Fruit fly (Drosophila melanogaster) whole organism, pupa: Measurements from ENCODE around the gene Tm1.
A peak's percentile ranks its signal among the peaks of the same experiment; 100 is the strongest.

Source experiments
- CG10348 ChIP-seq: fragments of 200-800 bp; sonication (Bioruptor generic); IDR thresholded peaks from 2 replicates; pipeline ENCODE4 v1.3.6; 2022; ENCODE audit warnings: missing biosample characterization, missing genetic modification characterization
- CG12605 ChIP-seq: fragments of 200-800 bp; sonication (Bioruptor generic); IDR thresholded peaks from 2 replicates; pipeline ENCODE4 v1.3.6; 2022; ENCODE audit warnings: missing biosample characterization, missing genetic modification characterization
- CG13204 ChIP-seq: fragments of 200-800 bp; sonication (Bioruptor generic); optimal IDR thresholded peaks from 2 replicates; lab custom pipeline; 2018; ENCODE audit warnings: missing biosample characterization, mild to moderate bottlenecking, missing genetic modification characterization, moderate library complexity
- CG14655 ChIP-seq: fragments of 200-800 bp; sonication (Bioruptor generic); optimal IDR thresholded peaks from 3 replicates; lab custom pipeline; 2017; ENCODE audit warnings: mild to moderate bottlenecking, missing biosample characterization, missing genetic modification reagents, missing genetic modification characterization
- CG15710 ChIP-seq: fragments of 200-800 bp; sonication (Bioruptor generic); optimal IDR thresholded peaks from 2 replicates; lab custom pipeline; 2018; ENCODE audit warnings: missing biosample characterization, mild to moderate bottlenecking, missing genetic modification characterization, moderate library complexity
- CG17806 ChIP-seq: fragments of 200-800 bp; sonication (Bioruptor generic); optimal IDR thresholded peaks from 2 replicates; lab custom pipeline; 2018; ENCODE audit warnings: missing biosample characterization, mild to moderate bottlenecking, missing genetic modification characterization, moderate library complexity
- CG32121 ChIP-seq: fragments of 200-800 bp; sonication (Bioruptor generic); IDR thresholded peaks from 2 replicates; pipeline ENCODE4 v1.3.6; 2022; ENCODE audit warnings: missing biosample characterization, missing genetic modification characterization
- CG34367 ChIP-seq: fragments of 200-800 bp; sonication (Bioruptor generic); optimal IDR thresholded peaks from 2 replicates; lab custom pipeline; 2018; ENCODE audit warnings: missing biosample characterization, mild to moderate bottlenecking, missing genetic modification characterization
- CG4496 ChIP-seq: fragments of 200-800 bp; sonication (Bioruptor generic); IDR thresholded peaks from 3 replicates; pipeline ENCODE4 v1.3.6; 2022; ENCODE audit warnings: missing biosample characterization, missing genetic modification characterization
- CG8159 ChIP-seq: fragments of 200-800 bp; sonication (Bioruptor generic); optimal IDR thresholded peaks from 3 replicates; lab custom pipeline; 2018; ENCODE audit warnings: missing biosample characterization, mild to moderate bottlenecking, missing genetic modification characterization, moderate library complexity
- CG8301 ChIP-seq: fragments of 200-800 bp; sonication (Bioruptor generic); optimal IDR thresholded peaks from 2 replicates; lab custom pipeline; 2018; ENCODE audit warnings: missing biosample characterization, mild to moderate bottlenecking, missing genetic modification characterization
- CG9948 ChIP-seq: fragments of 200-800 bp; sonication (Bioruptor generic); optimal IDR thresholded peaks from 2 replicates; lab custom pipeline; 2018; ENCODE audit warnings: missing biosample characterization, mild to moderate bottlenecking, missing genetic modification characterization, moderate library complexity
- D1 ChIP-seq: fragments of 200-800 bp; sonication (Bioruptor generic); optimal IDR thresholded peaks from 2 replicates; lab custom pipeline; 2018; ENCODE audit warnings: missing biosample characterization, mild to moderate bottlenecking, missing genetic modification characterization, moderate library complexity
- EcR ChIP-seq: fragments of 200-800 bp; sonication (Bioruptor generic); optimal IDR thresholded peaks from 3 replicates; lab custom pipeline; 2019; ENCODE audit warnings: missing biosample characterization, missing genetic modification characterization, mild to moderate bottlenecking, moderate library complexity, missing genetic modification reagents
- Ets98B ChIP-seq: fragments of 200-800 bp; sonication (Bioruptor generic); IDR thresholded peaks from 2 replicates; pipeline ENCODE4 v1.3.6; 2022; ENCODE audit warnings: missing biosample characterization, missing genetic modification characterization
- Pif1A ChIP-seq: fragments of 200-800 bp; sonication (Bioruptor generic); optimal IDR thresholded peaks from 3 replicates; lab custom pipeline; 2016; ENCODE audit warnings: missing biosample characterization, missing genetic modification characterization
- Pif1B ChIP-seq: fragments of 200-800 bp; sonication (Bioruptor generic); optimal IDR thresholded peaks from 3 replicates; lab custom pipeline; 2016; ENCODE audit warnings: missing biosample characterization, missing genetic modification characterization
- Snoo ChIP-seq: fragments of 200-800 bp; sonication (Bioruptor generic); optimal IDR thresholded peaks from 3 replicates; lab custom pipeline; 2017; ENCODE audit warnings: missing biosample characterization, mild to moderate bottlenecking, missing genetic modification characterization, inconsistent platforms
- fd96Ca ChIP-seq: fragments of 200-800 bp; sonication (Bioruptor generic); IDR thresholded peaks from 3 replicates; pipeline ENCODE4 v1.3.6; 2022; ENCODE audit warnings: missing biosample characterization, missing genetic modification characterization
- gl ChIP-seq: fragments of 200-800 bp; sonication (Bioruptor generic); optimal IDR thresholded peaks from 2 replicates; lab custom pipeline; 2018; ENCODE audit warnings: missing biosample characterization, mild to moderate bottlenecking, missing genetic modification characterization
- rn ChIP-seq: fragments of 200-800 bp; sonication (Bioruptor generic); IDR thresholded peaks from 2 replicates; pipeline ENCODE4 v1.3.6; 2022; ENCODE audit warnings: missing biosample characterization, missing genetic modification characterization

Tm1 gene

DNA sequence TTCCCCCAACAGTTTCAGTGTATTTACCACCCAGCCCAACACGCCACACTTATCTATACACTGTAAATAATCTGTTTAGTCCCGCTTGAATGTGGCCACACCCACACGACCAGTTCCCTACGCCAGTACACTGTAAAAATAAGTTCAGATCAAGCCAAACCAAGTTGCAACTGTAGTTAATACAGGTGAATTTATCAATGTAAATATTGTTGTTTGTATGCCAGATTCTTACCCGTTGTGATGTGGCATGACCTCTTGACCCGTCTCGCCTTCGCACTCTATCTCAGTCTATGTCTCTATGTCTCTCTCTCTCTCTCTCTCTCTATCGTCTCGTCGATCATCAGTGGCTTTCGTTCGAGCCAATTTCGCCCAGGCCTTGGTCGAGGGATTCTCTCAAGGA lies 35.8 kb downstream of the Tm1 start:
- TF ChIP-seq Pif1B (GFP tag; lab: Kevin White, UChicago) (no peak), CG4496 (GFP tag; lab: Robert Waterston, UW) (no peak), CG9948 (tag; lab: Kevin White, UChicago) (no peak), CG13204 (no peak), CG8301 (tag; lab: Kevin White, UChicago) (no peak), CG15710 (tag; lab: Kevin White, UChicago) (no peak), Ets98B (GFP tag; lab: Robert Waterston, UW) (no peak), gl (tag; lab: Kevin White, UChicago) (no peak), rn (GFP tag; lab: Robert Waterston, UW) (no peak), CG10348 (GFP tag; lab: Robert Waterston, UW) (no peak), Snoo (tag; lab: Kevin White, UChicago) (no peak), Pif1A (GFP tag; lab: Kevin White, UChicago) (no peak), CG32121 (GFP tag; lab: Robert Waterston, UW) (no peak), CG34367 (tag; lab: Kevin White, UChicago) (no peak), CG8159 (tag; lab: Kevin White, UChicago) (no peak), EcR (GFP tag; lab: Kevin White, UChicago) (no peak), CG14655 (GFP tag; lab: Kevin White, UChicago) (no peak)

DNA sequence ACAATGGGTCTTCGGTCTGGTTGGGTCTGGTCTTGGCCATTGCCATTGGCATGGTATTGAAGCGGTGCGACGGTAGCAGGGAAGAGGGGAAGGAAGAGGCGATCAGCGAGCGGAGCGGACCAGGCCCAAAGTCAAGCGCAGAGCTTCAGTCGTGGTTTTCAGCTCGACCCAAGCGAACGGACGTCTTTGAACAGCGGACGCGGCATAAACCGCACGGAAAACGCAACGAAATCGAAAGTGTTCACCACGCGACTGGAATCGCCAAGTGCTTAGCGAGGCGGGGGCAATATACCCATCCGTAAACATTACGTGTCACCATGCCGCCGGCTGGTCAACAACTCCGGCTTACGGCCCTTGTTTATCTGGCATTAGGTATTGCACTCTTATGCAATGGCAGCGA lies 38.3 kb downstream of the Tm1 start, which contains the start of gene CG14866:
Gene CG14866 (plus strand): TSS at position 146 of the 400 bp plus-strand sequence.
- TF ChIP-seq CG32121 (GFP tag; lab: Robert Waterston, UW) (no peak), D1 (tag; lab: Kevin White, UChicago) (no peak)

dm6 chr3R:15319912-15320746 lies 42.1 kb downstream of the Tm1 start, which contains the start of the genes CG6276 and CG44040:
TSS of gene CG6276 (minus strand) at chr3R:15320069.
TSS of gene CG44040 (plus strand) at chr3R:15320378.
- TF ChIP-seq rn (GFP tag; lab: Robert Waterston, UW) (0 out of 2 replicates have a peak, but pooled peaks have one; percentile 4), CG10348 (GFP tag; lab: Robert Waterston, UW) (no peak), Ets98B (GFP tag; lab: Robert Waterston, UW) (peak; percentile 73), CG15710 (tag; lab: Kevin White, UChicago) (peak; percentile 46), CG4496 (GFP tag; lab: Robert Waterston, UW) (peak; percentile 53; the same call in 2 of the 3 replicates), CG14655 (GFP tag; lab: Kevin White, UChicago) (no peak), CG8159 (tag; lab: Kevin White, UChicago) (peak; percentile 98), CG34367 (tag; lab: Kevin White, UChicago) (peak; percentile 50), CG17806 (tag; lab: Kevin White, UChicago) (peak; percentile 44), CG9948 (tag; lab: Kevin White, UChicago) (peak; percentile 25), CG32121 (GFP tag; lab: Robert Waterston, UW) (peak; percentile 35), Pif1A (GFP tag; lab: Kevin White, UChicago) (no peak), gl (tag; lab: Kevin White, UChicago) (no peak), fd96Ca (GFP tag; lab: Robert Waterston, UW) (peak; percentile 71), CG8301 (tag; lab: Kevin White, UChicago) (peak; percentile 59), CG13204 (no peak), EcR (GFP tag; lab: Kevin White, UChicago) (no peak), CG12605 (GFP tag; lab: Robert Waterston, UW) (0 out of 2 replicates have a peak, but pooled peaks have one; percentile 9), Pif1B (GFP tag; lab: Kevin White, UChicago) (no peak), Snoo (tag; lab: Kevin White, UChicago) (peak; percentile 61), D1 (tag; lab: Kevin White, UChicago) (no peak)

dm6 chr3R:15320747-15321085 lies 42.7 kb downstream of the Tm1 start, which contains the start of gene ear:
TSS of gene ear (plus strand) at chr3R:15320756.
- TF ChIP-seq fd96Ca (GFP tag; lab: Robert Waterston, UW) = no peak
- TF ChIP-seq CG15710 (tag; lab: Kevin White, UChicago) = no peak
- no peak for TF ChIP-seq CG34367 (tag; lab: Kevin White, UChicago)
- no peak for TF ChIP-seq Ets98B (GFP tag; lab: Robert Waterston, UW)
- no peak for TF ChIP-seq D1 (tag; lab: Kevin White, UChicago)

DNA sequence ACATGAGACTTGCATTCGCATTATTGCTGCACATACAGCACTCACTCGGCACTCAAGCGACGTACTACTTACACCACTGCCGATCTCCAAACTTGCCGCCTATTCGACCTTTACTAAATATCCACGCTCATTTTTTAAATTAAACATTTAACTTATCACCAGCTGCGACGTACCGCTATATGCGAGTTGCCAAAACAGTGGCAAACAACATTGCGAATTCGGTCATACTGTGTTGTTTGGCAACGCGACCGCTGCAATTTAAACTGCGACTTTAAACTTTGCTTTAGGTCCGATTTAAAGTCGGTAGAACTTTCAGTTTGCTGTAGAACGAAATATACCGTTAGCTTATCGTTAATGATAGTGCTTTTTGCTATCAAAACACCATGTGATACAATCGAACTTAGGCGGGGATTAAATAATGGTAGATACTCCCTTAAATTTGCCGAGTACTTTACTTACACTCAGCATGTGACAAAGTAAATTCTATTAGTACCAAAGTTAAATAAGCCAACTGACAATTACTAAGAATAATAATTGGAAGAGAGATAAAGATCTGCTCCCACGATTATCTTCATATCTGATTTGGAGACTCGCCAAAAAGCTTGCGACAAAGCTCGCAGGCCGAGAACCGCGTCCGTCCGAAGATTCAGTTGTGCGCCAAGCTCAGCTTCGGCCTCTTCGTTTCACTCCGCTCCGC lies 50.2 kb downstream of the Tm1 start, which contains the start of the genes CG6236 and ea:
Gene CG6236 (minus strand): TSS at position 187 of the 697 bp plus-strand sequence.
Gene ea (plus strand): TSS at position 647 of the 697 bp plus-strand sequence.
- no peak for TF ChIP-seq CG8159 (tag; lab: Kevin White, UChicago)
- TF ChIP-seq CG8301 (tag; lab: Kevin White, UChicago) = no peak
- no peak for TF ChIP-seq CG14655 (GFP tag; lab: Kevin White, UChicago)
- no peak for TF ChIP-seq Pif1A (GFP tag; lab: Kevin White, UChicago)
- TF ChIP-seq CG13204 = no peak
